Worm (Caenorhabditis elegans) whole organism, midembryonic: Measurements from ENCODE around the gene kcnl-4.

Experiments used
- T22C8.4 ChIP-seq: fragments of 200-800 bp; sonication (Bioruptor generic); IDR thresholded peaks from 2 replicates; pipeline ENCODE4 v1.3.6; 2022; ENCODE audit warnings: missing genetic modification characterization, missing compliant biosample characterization
- cog-1 ChIP-seq: sonication (generic microtip); optimal IDR thresholded peaks from 2 replicates; lab custom pipeline; 2016; ENCODE audit warnings: missing genetic modification characterization, missing compliant biosample characterization
- flt-1 ChIP-seq: fragments of 200-800 bp; sonication (Bioruptor generic); IDR thresholded peaks from 2 replicates; pipeline ENCODE4 v1.3.6; 2022; ENCODE audit warnings: missing genetic modification characterization, missing compliant biosample characterization
- klf-2 ChIP-seq: fragments of 200-800 bp; sonication (Bioruptor generic); conservative IDR thresholded peaks from 2 replicates; pipeline ENCODE4 v1.3.6; 2022; ENCODE audit warnings: missing genetic modification reagents, missing genetic modification characterization, missing compliant biosample characterization
- med-1 ChIP-seq: sonication (generic microtip); optimal IDR thresholded peaks from 2 replicates; lab custom pipeline; 2017; ENCODE audit warnings: missing genetic modification characterization, mild to moderate bottlenecking, missing compliant biosample characterization, antibody characterized with exemption, missing genetic modification reagents; ENCODE audit not compliant: insufficient read depth
- ref-1 ChIP-seq: fragments of 200-800 bp; sonication (Bioruptor generic); conservative IDR thresholded peaks from 2 replicates; pipeline ENCODE4 v1.3.6; 2022; ENCODE audit warnings: missing genetic modification reagents, missing genetic modification characterization, missing compliant biosample characterization
- tab-1 ChIP-seq: fragments of 200-800 bp; sonication (Bioruptor generic); IDR thresholded peaks from 2 replicates; pipeline ENCODE4 v1.3.6; 2022; ENCODE audit warnings: missing genetic modification characterization, missing compliant biosample characterization
- ztf-23 ChIP-seq: fragments of 200-800 bp; sonication (Bioruptor generic); IDR thresholded peaks from 2 replicates; pipeline ENCODE4 v1.3.6; 2022; ENCODE audit warnings: missing genetic modification reagents, missing genetic modification characterization, missing compliant biosample characterization
- ztf-29 ChIP-seq: fragments of 200-800 bp; sonication (Bioruptor generic); IDR thresholded peaks from 2 replicates; pipeline ENCODE4 v1.3.6; 2022; ENCODE audit warnings: missing genetic modification reagents, missing genetic modification characterization, missing compliant biosample characterization

The kcnl-4 gene

DNA sequence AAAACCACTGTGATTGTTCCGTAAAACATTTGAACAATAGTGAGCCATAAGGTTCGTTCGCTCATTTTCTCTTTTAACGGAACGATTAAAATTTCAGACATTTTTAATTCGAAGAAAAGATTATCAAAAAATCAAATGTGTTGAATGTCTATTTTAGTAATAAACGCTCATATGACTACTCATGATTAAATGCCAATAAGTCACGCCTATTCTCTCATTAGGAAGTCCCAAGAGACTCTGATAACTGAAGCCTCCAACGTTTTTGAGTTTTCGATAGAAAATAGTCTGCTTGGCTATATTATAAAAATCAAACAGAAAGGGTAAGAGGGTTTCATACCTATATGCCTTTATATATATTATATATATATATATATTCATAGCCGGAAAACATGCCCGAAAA lies 25.3 kb downstream of the kcnl-4 start, which contains the start of gene srg-47:
Gene srg-47 (minus strand): TSS at position 101 of the 400 bp plus-strand sequence.
- TF ChIP-seq T22C8.4 (GFP tag; lab: Robert Waterston, UW) (no peak), ztf-29 (GFP tag; lab: Robert Waterston, UW) (no peak), cog-1 (tag; lab: Kevin White, UChicago) (no peak), klf-2 (GFP tag; lab: Robert Waterston, UW) (no peak), ztf-23 (GFP tag; lab: Robert Waterston, UW) (no peak), flt-1 (GFP tag; lab: Robert Waterston, UW) (no peak), ref-1 (GFP tag; lab: Robert Waterston, UW) (no peak), tab-1 (GFP tag; lab: Robert Waterston, UW) (no peak), med-1 (no peak)

DNA sequence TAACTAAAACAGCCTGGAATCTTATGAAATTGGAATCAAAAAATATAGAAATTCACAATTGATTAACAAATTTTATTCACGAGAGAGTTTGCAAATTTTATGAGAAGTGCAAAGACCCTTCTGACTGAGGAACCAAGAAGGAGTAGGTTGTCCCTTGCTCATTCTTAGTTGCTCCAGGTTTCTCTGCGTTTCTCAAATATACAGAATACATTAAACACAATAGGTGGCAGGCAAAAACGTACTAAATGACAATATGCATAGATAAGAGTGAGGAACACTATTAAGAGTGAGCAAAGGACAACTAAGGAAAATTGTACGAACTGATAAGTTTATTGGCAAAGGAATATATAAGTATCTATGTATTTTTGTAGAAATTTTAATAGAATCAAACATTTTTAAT lies 27.8 kb downstream of the kcnl-4 start, which contains the start of gene C53A5.9:
Gene C53A5.9 (minus strand): TSS at position 101 of the 400 bp plus-strand sequence.
- TF ChIP-seq T22C8.4 (GFP tag; lab: Robert Waterston, UW) (no peak), ztf-29 (GFP tag; lab: Robert Waterston, UW) (no peak), cog-1 (tag; lab: Kevin White, UChicago) (no peak), flt-1 (GFP tag; lab: Robert Waterston, UW) (no peak), ztf-23 (GFP tag; lab: Robert Waterston, UW) (no peak)

DNA sequence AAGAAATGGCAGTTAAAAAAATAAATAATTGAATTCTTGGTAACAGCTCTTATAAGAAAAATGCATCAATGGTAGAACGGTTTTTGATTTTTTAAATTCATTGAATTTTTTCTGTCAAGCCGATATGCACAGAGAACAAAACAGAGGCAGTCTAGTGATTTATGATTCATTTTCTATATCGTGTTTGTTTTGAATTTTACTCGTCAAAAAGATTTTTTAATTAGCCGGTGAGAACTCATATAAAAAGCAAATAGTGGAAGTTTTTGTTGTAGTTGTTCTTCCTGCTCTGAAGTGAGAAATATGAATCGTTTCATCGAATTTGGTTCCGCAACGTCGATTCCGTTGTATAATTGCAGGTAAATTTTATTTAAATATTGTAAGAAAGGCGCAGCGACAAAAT lies 28.4 kb downstream of the kcnl-4 start, which contains the start of gene srt-32:
Gene srt-32 (plus strand): TSS at position 301 of the 400 bp plus-strand sequence.
- TF ChIP-seq ref-1 (GFP tag; lab: Robert Waterston, UW) (no peak), T22C8.4 (GFP tag; lab: Robert Waterston, UW) (no peak)

DNA sequence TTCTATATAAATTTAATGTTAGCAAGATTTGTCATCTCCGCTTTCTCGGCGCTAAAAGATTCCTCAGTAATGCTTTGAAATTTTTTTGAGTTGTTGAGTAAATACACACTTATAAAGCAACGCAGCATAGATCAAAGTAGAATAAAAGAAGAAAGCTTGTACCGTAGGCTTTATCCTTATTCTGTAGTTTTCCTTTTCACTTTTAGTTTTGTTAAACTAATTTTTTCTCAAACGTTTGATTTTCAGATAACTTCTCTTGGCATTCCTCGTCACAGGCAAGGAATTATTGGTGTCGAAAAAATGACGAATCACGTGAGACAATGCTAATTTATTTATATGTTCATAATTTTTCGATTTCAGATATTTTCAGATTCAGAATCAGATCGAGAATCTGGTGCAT lies 31.7 kb downstream of the kcnl-4 start, which contains the start of gene C53A5.11:
Gene C53A5.11 (plus strand): TSS at position 301 of the 400 bp plus-strand sequence.
- no peak for TF ChIP-seq med-1

DNA sequence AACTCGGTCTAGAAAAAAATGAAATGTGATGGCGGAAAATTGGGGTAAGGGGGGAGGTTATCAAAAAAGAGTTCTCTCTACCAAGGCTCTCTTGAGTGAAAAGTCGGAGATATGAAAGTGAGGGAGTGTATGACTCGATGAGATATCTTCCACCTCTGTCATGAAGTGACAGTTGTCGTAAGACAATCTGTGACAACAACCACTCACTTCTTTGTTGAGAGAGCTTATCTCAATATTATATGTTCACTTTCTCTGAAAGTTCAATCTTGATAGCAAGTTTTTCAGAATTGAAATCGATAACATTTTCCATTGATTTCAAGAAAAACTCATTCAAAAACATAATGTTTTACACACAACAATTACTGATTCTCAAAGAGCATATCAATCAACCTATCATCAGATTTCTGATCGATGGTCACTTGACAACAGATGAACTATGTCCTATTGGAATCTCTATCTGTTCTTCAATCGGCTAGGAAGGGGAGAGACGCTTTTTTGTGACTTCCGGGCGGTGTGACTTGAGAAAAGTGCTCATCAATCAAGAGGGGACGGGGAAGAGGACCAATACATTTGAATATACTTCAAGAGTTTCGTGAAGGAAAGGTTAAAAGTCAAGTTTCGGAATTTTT lies 45.9 kb downstream of the kcnl-4 start:
- TF ChIP-seq klf-2 (GFP tag; lab: Robert Waterston, UW) = no peak
- TF ChIP-seq ztf-29 (GFP tag; lab: Robert Waterston, UW) = no peak
- TF ChIP-seq ref-1 (GFP tag; lab: Robert Waterston, UW) = no peak
- no peak for TF ChIP-seq T22C8.4 (GFP tag; lab: Robert Waterston, UW)
- TF ChIP-seq tab-1 (GFP tag; lab: Robert Waterston, UW) = no peak
- no peak for TF ChIP-seq cog-1 (tag; lab: Kevin White, UChicago)
- TF ChIP-seq ztf-23 (GFP tag; lab: Robert Waterston, UW) = no peak
- no peak for TF ChIP-seq med-1
- no peak for TF ChIP-seq flt-1 (GFP tag; lab: Robert Waterston, UW)

DNA sequence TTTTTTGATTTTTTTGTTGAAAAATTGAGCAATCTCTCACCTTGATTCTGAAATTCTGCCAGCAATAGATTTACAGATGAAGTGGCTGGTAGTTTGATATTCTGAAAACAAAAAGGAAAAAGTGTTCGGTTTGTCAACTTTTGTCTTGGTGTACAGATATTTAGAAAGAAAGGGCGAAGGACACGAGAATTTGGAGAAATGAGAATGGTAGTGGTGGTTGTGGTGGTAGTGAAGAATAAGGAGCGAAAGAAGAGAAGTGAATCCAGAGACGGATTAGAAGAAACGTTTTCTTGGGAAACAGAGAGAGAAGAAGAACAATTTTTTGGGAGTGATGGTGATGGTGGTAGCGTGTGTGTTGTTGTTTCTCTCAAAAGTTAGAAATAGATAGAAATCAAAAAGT lies 48.7 kb downstream of the kcnl-4 start, which contains the start of gene gar-3:
Gene gar-3 (minus strand): TSS at position 101 of the 400 bp plus-strand sequence.
- TF ChIP-seq flt-1 (GFP tag; lab: Robert Waterston, UW) = no peak
- no peak for TF ChIP-seq ref-1 (GFP tag; lab: Robert Waterston, UW)
- no peak for TF ChIP-seq med-1
- no peak for TF ChIP-seq tab-1 (GFP tag; lab: Robert Waterston, UW)

DNA sequence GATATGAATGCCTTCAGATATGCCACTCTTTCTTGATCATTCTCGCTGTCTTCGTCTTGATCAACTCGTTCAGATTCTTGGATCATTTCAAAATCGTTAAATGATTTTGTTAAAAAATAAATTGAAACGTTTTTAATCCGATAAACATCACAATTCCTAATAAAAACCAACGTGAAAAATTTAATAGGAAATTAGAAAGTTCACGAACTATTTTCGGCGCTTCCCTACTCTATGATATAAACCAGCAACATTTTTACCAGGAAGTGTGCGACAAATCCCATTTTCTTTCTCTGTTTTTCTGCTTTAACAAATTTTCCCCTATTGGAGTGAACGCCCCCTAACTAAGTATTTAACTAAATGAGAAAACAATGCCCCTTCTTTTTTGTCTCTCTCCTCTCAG lies 54.4 kb downstream of the kcnl-4 start, which contains the start of gene Y40H4A.2:
Gene Y40H4A.2 (minus strand): TSS at position 101 of the 400 bp plus-strand sequence.
- TF ChIP-seq cog-1 (tag; lab: Kevin White, UChicago) (no peak), tab-1 (GFP tag; lab: Robert Waterston, UW) (no peak), ref-1 (GFP tag; lab: Robert Waterston, UW) (no peak), ztf-23 (GFP tag; lab: Robert Waterston, UW) (no peak), med-1 (no peak), ztf-29 (GFP tag; lab: Robert Waterston, UW) (no peak), klf-2 (GFP tag; lab: Robert Waterston, UW) (no peak), T22C8.4 (GFP tag; lab: Robert Waterston, UW) (no peak)
